Worm (Caenorhabditis elegans): Measurements from ENCODE around the gene T13C2.7.

- TF ChIP-seq zip-2 (tag; optimal IDR thresholded peaks at IDR 0.05) (no peak), nhr-42 (GFP tag; IDR thresholded peaks at IDR 0.05) (no peak), daf-12 (tag; optimal IDR thresholded peaks at IDR 0.05) (no peak), pqm-1 (tag; optimal IDR thresholded peaks at IDR 0.05) (no peak)
These were observed at the start of gene T13C2.7 for ce11 chrII:6779104-6779503.

Measured in whole organism, L4 larva.